Worm (Caenorhabditis elegans): ENCODE data around the gene ZK1240.11.
A peak's percentile ranks its signal among the peaks of the same experiment; 100 is the strongest.

The ZK1240.11 gene

ce11 chrII:2359965-2360364 lies 34.9 kb downstream of the ZK1240.11 start, which contains the start of gene F43C11.16:
Gene F43C11.16, minus strand, starts transcription at chrII:2360065.
- no peak for TF ChIP-seq gei-8 (GFP tag; optimal IDR thresholded peaks at IDR 0.05)

- no peak for TF ChIP-seq mdt-29 (GFP tag; IDR thresholded peaks at IDR 0.05)
- no peak for TF ChIP-seq spr-3 (GFP tag; optimal IDR thresholded peaks at IDR 0.05)
- no peak for TF ChIP-seq mxl-2 (GFP tag; conservative IDR thresholded peaks at IDR 0.05)
- no peak for TF ChIP-seq dmd-9 (GFP tag; IDR thresholded peaks at IDR 0.05)
- no peak for TF ChIP-seq madf-5 (GFP tag; IDR thresholded peaks at IDR 0.05)
- no peak for TF ChIP-seq zip-2 (tag; optimal IDR thresholded peaks at IDR 0.05)
- no peak for TF ChIP-seq hif-1 (tag; optimal IDR thresholded peaks at IDR 0.05)
- no peak for TF ChIP-seq ztf-11 (tag; optimal IDR thresholded peaks at IDR 0.05)
- TF ChIP-seq T20F7.1 (GFP tag; optimal IDR thresholded peaks at IDR 0.05), result no peak
- no peak for TF ChIP-seq dmd-6 (GFP tag; IDR thresholded peaks at IDR 0.05)
- TF ChIP-seq lin-1 (GFP tag; IDR thresholded peaks at IDR 0.05), result no peak
These were observed 38.6 kb downstream of the ZK1240.11 start, which contains the start of gene F43C11.11 for ce11 chrII:2363673-2364072. Gene F43C11.11, minus strand, starts transcription at chrII:2363773.

- TF ChIP-seq unc-62 (GFP tag; optimal IDR thresholded peaks at IDR 0.05 in 1 of 2), result peak in 1 of 2 experiments; percentile 32
- TF ChIP-seq unc-62 (tag; optimal IDR thresholded peaks at IDR 0.05), result no peak
- TF ChIP-seq ZK546.5 (tag; optimal IDR thresholded peaks at IDR 0.05), result no peak
These were observed 41.7 kb downstream of the ZK1240.11 start, which contains the start of the genes F43C11.12 and F16G10.5 for ce11 chrII:2366623-2367365. Gene F43C11.12, minus strand, starts transcription at chrII:2366723. Gene F16G10.5, plus strand, starts transcription at chrII:2367315.

- no peak for TF ChIP-seq cey-2 (tag; optimal IDR thresholded peaks at IDR 0.05; ENCODE audit: borderline replicate concordance, insufficient read depth)
- TF ChIP-seq aha-1 (tag), result peak; percentile 6
These were observed 43.9 kb downstream of the ZK1240.11 start, which contains the start of gene hpo-25 for ce11 chrII:2368956-2369355. Gene hpo-25, plus strand, starts transcription at chrII:2369256.

- TF ChIP-seq aha-1 (tag) (peak; percentile 66), hlh-11 (tag; optimal IDR thresholded peaks at IDR 0.05) (no peak)
These were observed 47.0 kb downstream of the ZK1240.11 start, which contains the start of gene F16G10.3 for ce11 chrII:2372090-2372489. Gene F16G10.3, plus strand, starts transcription at chrII:2372390.

- no peak for TF ChIP-seq mdt-29 (GFP tag; IDR thresholded peaks at IDR 0.05)
- no peak for TF ChIP-seq fkh-10 (GFP tag; optimal IDR thresholded peaks at IDR 0.05)
- no peak for TF ChIP-seq lin-13 (GFP tag; optimal IDR thresholded peaks at IDR 0.05)
- peak in 1 of 2 experiments; percentile 79 for TF ChIP-seq unc-62 (GFP tag; optimal IDR thresholded peaks at IDR 0.05 in 1 of 2)
- TF ChIP-seq unc-62 (tag; optimal IDR thresholded peaks at IDR 0.05), result no peak
- no peak for TF ChIP-seq daf-8 (GFP tag; IDR thresholded peaks at IDR 0.05)
These were observed 49.9 kb downstream of the ZK1240.11 start, which contains the start of gene F16G10.2 for ce11 chrII:2374973-2375372. Gene F16G10.2, plus strand, starts transcription at chrII:2375273.
